Worm (Caenorhabditis elegans) whole organism, L3 larva: Measurements from ENCODE around the gene ced-13.

Experiments used
- aly-2 ChIP-seq: fragments of 150-350 bp; optimal IDR thresholded peaks from 2 replicates; lab custom pipeline; 2014; ENCODE audit warnings: missing biosample characterization, missing genetic modification characterization
- ceh-9 ChIP-seq: sonication (generic microtip); optimal IDR thresholded peaks from 2 replicates; lab custom pipeline; 2018; ENCODE audit warnings: missing biosample characterization, missing genetic modification characterization
- daf-12 ChIP-seq: fragments of 150-350 bp; optimal IDR thresholded peaks from 2 replicates; lab custom pipeline; 2014; ENCODE audit warnings: missing biosample characterization, missing genetic modification reagents, missing genetic modification characterization
- egl-5 ChIP-seq: fragments of 150-350 bp; optimal IDR thresholded peaks from 2 replicates; lab custom pipeline; 2017; ENCODE audit warnings: missing biosample characterization, missing genetic modification reagents, missing genetic modification characterization, inconsistent platforms
- elt-1 ChIP-seq: fragments of 150-350 bp; optimal IDR thresholded peaks from 2 replicates; lab custom pipeline; 2014; ENCODE audit warnings: missing biosample characterization, missing genetic modification characterization
- elt-2 ChIP-seq: sonication (generic microtip); optimal IDR thresholded peaks from 2 replicates; lab custom pipeline; 2016; ENCODE audit warnings: missing genetic modification reagents, mild to moderate bottlenecking, missing genetic modification characterization, missing compliant biosample characterization
- fkh-10 ChIP-seq: sonication (generic microtip); optimal IDR thresholded peaks from 2 replicates; lab custom pipeline; 2017; ENCODE audit warnings: missing biosample characterization, missing genetic modification reagents, missing genetic modification characterization
- fkh-2 ChIP-seq: fragments of 150-350 bp; optimal IDR thresholded peaks from 2 replicates; lab custom pipeline; 2014; ENCODE audit warnings: missing biosample characterization, missing genetic modification reagents, missing genetic modification characterization
- jun-1 ChIP-seq: fragments of 150-350 bp; optimal IDR thresholded peaks from 2 replicates; lab custom pipeline; 2014; ENCODE audit warnings: missing biosample characterization, missing genetic modification reagents, missing genetic modification characterization
- lin-15B ChIP-seq: fragments of 150-350 bp; optimal IDR thresholded peaks from 2 replicates; lab custom pipeline; 2014; ENCODE audit warnings: missing biosample characterization, missing genetic modification characterization
- lsy-12 ChIP-seq: sonication (generic microtip); optimal IDR thresholded peaks from 2 replicates; lab custom pipeline; 2016; ENCODE audit warnings: mild to moderate bottlenecking, missing genetic modification characterization, missing compliant biosample characterization
- mdl-1 ChIP-seq: fragments of 150-350 bp; optimal IDR thresholded peaks from 2 replicates; lab custom pipeline; 2014; ENCODE audit warnings: missing biosample characterization, missing genetic modification characterization
- mml-1 ChIP-seq: fragments of 150-350 bp; sonication (generic microtip); optimal IDR thresholded peaks from 3 replicates; lab custom pipeline; 2014; ENCODE audit warnings: missing biosample characterization, missing genetic modification characterization
- nfya-1 ChIP-seq: sonication (generic microtip); optimal IDR thresholded peaks from 2 replicates; lab custom pipeline; 2017; ENCODE audit warnings: missing genetic modification characterization, mild to moderate bottlenecking, missing compliant biosample characterization, antibody characterized with exemption, moderate library complexity; ENCODE audit not compliant: insufficient read depth
- nhr-11 ChIP-seq: fragments of 150-350 bp; optimal IDR thresholded peaks from 2 replicates; lab custom pipeline; 2014; ENCODE audit warnings: missing biosample characterization, missing genetic modification characterization
- nhr-12 ChIP-seq: fragments of 150-350 bp; optimal IDR thresholded peaks from 2 replicates; lab custom pipeline; 2014; ENCODE audit warnings: missing biosample characterization, missing genetic modification characterization
- nhr-237 ChIP-seq: fragments of 150-350 bp; optimal IDR thresholded peaks from 2 replicates; lab custom pipeline; 2014; ENCODE audit warnings: missing biosample characterization, missing genetic modification characterization
- nhr-25 ChIP-seq: sonication (generic microtip); optimal IDR thresholded peaks from 2 replicates; lab custom pipeline; 2017; ENCODE audit warnings: missing biosample characterization, missing genetic modification characterization
- nhr-28 ChIP-seq: fragments of 150-350 bp; optimal IDR thresholded peaks from 2 replicates; lab custom pipeline; 2014; ENCODE audit warnings: missing biosample characterization, missing genetic modification characterization
- nhr-67 ChIP-seq: fragments of 150-350 bp; optimal IDR thresholded peaks from 2 replicates; lab custom pipeline; 2014; ENCODE audit warnings: missing biosample characterization, missing genetic modification characterization
- nhr-76 ChIP-seq: fragments of 150-350 bp; sonication (generic microtip); optimal IDR thresholded peaks from 5 replicates; lab custom pipeline; 2014; ENCODE audit warnings: missing biosample characterization, missing genetic modification characterization
- pha-4 ChIP-seq: fragments of 150-350 bp; optimal IDR thresholded peaks from 2 replicates; lab custom pipeline; 2014; ENCODE audit warnings: missing biosample characterization, missing genetic modification reagents, missing genetic modification characterization
- tbx-2 ChIP-seq: sonication (generic microtip); optimal IDR thresholded peaks from 2 replicates; lab custom pipeline; 2016; ENCODE audit warnings: mild to moderate bottlenecking, missing genetic modification characterization, missing compliant biosample characterization
- unc-62 ChIP-seq: fragments of 150-350 bp; sonication (generic microtip); optimal IDR thresholded peaks from 4 replicates; lab custom pipeline; 2014; ENCODE audit warnings: missing biosample characterization, missing genetic modification reagents, missing genetic modification characterization
- ztf-4 ChIP-seq: fragments of 150-350 bp; optimal IDR thresholded peaks from 2 replicates; lab custom pipeline; 2014; ENCODE audit warnings: missing biosample characterization, missing genetic modification characterization

Gene ced-13

DNA sequence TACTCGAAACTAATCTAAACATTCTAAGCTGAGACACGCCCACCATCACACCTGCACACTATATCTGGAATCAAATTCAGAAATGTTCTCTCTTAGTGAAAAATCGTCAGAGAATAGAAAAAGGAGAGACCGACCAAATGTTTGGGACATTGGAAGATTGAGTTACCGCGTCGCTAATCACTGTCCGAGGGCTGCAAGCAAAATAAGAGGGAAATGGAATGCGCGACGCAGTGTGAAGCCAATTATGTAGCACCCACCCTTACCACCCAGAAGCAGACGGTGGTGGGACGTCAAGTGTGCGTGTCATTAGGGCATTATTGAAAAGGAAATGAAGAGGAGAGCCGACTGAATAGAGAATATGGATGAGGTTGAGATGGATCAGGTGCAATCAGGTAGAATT, 12.1 kb upstream of the ced-13 start:
- no peak for TF ChIP-seq lsy-12
- TF ChIP-seq nhr-67: no peak
- no peak for TF ChIP-seq tbx-2 (tag; lab: Kevin White, UChicago)
- TF ChIP-seq pha-4 (tag; lab: Kevin White, UChicago): no peak
- TF ChIP-seq elt-2 (tag; lab: Kevin White, UChicago): no peak
- no peak for TF ChIP-seq lin-15B (tag; lab: Kevin White, UChicago)
- TF ChIP-seq nhr-76: no peak
- TF ChIP-seq daf-12 (tag; lab: Kevin White, UChicago): no peak
- TF ChIP-seq egl-5 (tag; lab: Kevin White, UChicago): no peak
- no peak for TF ChIP-seq nhr-11
- TF ChIP-seq nhr-28 (tag; lab: Kevin White, UChicago): no peak
- no peak for TF ChIP-seq ceh-9 (tag; lab: Kevin White, UChicago)
- TF ChIP-seq unc-62: no peak

ce11 chrX:8310747-8311146, 11.3 kb upstream of the ced-13 start:
- TF ChIP-seq tbx-2 (tag; lab: Kevin White, UChicago) (no peak), ztf-4 (tag; lab: Kevin White, UChicago) (no peak), egl-5 (tag; lab: Kevin White, UChicago) (no peak)
- TF ChIP-seq, all 47 proteins: peak for 0

- no peak for TF ChIP-seq daf-12 (tag; lab: Kevin White, UChicago)
- peak; percentile 22 for TF ChIP-seq fkh-10 (GFP tag; lab: Kevin White, UChicago)
These were observed 9.0 kb upstream of the ced-13 start for ce11 chrX:8308491-8308890.

- TF ChIP-seq unc-62: no peak
- no peak for TF ChIP-seq nhr-28 (tag; lab: Kevin White, UChicago)
- TF ChIP-seq nhr-12 (tag; lab: Kevin White, UChicago): no peak
These were observed 8.1 kb upstream of the ced-13 start, which contains the start of gene R09F10.5 for ce11 chrX:8307600-8307999. Gene R09F10.5, minus strand, starts transcription at chrX:8307700.

- peak; percentile 54 for TF ChIP-seq nhr-25 (tag; lab: Kevin White, UChicago)
- TF ChIP-seq lin-15B (tag; lab: Kevin White, UChicago): no peak
These were observed 3.3 kb upstream of the ced-13 start for ce11 chrX:8302803-8303202.

DNA sequence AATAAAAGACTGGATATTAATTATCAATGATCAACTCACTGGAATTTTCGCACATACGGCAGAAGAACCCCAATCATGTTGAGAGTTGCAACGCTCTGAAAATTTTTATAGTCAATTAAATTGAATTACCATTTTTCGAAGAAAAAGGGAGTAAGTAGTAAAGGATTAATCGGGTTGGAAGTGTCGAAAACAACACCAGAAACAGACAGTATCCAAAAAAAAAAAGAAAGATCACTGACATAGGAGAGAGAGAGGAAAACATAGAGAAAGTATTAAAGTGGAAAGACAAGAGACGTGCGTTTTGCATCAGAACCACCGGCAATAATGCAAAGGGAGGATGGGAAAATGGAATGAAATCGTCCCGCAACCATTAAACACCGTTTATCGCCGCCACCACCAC, 2.8 kb upstream of the ced-13 start, which contains the start of gene inx-5:
TSS of gene inx-5 (minus strand) at position 101 of the 400 bp plus-strand sequence.
- no peak for TF ChIP-seq jun-1 (tag; lab: Kevin White, UChicago)
- no peak for TF ChIP-seq nhr-12 (tag; lab: Kevin White, UChicago)
- TF ChIP-seq aly-2 (tag; lab: Kevin White, UChicago): no peak
- no peak for TF ChIP-seq tbx-2 (tag; lab: Kevin White, UChicago)
- no peak for TF ChIP-seq pha-4 (tag; lab: Kevin White, UChicago)
- TF ChIP-seq mml-1 (tag; lab: Kevin White, UChicago): no peak
- no peak for TF ChIP-seq egl-5 (tag; lab: Kevin White, UChicago)
- TF ChIP-seq nhr-76: no peak
- TF ChIP-seq fkh-2: no peak
- TF ChIP-seq mdl-1 (tag; lab: Kevin White, UChicago): no peak
- TF ChIP-seq, all 47 proteins: peak for 0

- TF ChIP-seq nhr-237 (tag; lab: Kevin White, UChicago): no peak
- no peak for TF ChIP-seq elt-1 (tag; lab: Kevin White, UChicago)
- TF ChIP-seq daf-12 (tag; lab: Kevin White, UChicago): no peak
- no peak for TF ChIP-seq nfya-1
- TF ChIP-seq lin-15B (tag; lab: Kevin White, UChicago): no peak
These were observed 2.1 kb downstream of the ced-13 start for ce11 chrX:8297333-8297732.

ce11 chrX:8294586-8294985, 4.9 kb downstream of the ced-13 start, which contains the start of gene R09F10.3:
Gene R09F10.3, plus strand, starts transcription at chrX:8294625.
- no peak for TF ChIP-seq nhr-11
